Fruit fly (Drosophila melanogaster): Measurements from ENCODE around the gene Spn.
A peak's percentile ranks its signal among the peaks of the same experiment; 100 is the strongest.

The Spn gene

DNA sequence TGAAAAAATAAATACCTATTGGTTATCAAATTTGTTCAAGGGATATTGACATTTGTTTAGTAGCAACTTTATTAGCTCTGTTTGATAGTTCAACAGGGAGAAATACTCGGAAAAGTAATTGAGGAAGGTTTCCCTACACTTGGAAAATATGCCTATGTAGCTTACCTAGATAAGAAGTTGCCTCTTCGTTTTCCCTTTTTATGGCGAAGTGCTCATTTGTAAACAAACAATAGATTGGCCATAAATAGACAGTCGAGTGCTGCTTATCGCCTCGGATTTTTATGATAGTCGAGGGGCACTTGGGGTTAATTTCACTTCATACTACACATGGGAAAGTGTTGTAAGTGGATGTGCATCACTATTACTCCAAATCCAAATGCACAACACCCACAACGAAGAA, 85.6 kb downstream of the Spn start:
- no peak for TF ChIP-seq ERR (GFP tag; optimal IDR thresholded peaks at IDR 0.05)
- TF ChIP-seq CG8388 (GFP tag; optimal IDR thresholded peaks at IDR 0.05): no peak
- TF ChIP-seq NC2β (GFP tag; optimal IDR thresholded peaks at IDR 0.05): no peak
- no peak for TF ChIP-seq CG4854 (GFP tag; optimal IDR thresholded peaks at IDR 0.05)
- no peak for TF ChIP-seq trh (GFP tag; optimal IDR thresholded peaks at IDR 0.05)
- TF ChIP-seq Sry-β (GFP tag; optimal IDR thresholded peaks at IDR 0.05): peak; percentile 68
- TF ChIP-seq tap (tag; optimal IDR thresholded peaks at IDR 0.05): no peak
- TF ChIP-seq CG1602 (GFP tag; optimal IDR thresholded peaks at IDR 0.05): no peak
- TF ChIP-seq CG14710 (tag; optimal IDR thresholded peaks at IDR 0.05): peak; percentile 53
- no peak for TF ChIP-seq Gsc (GFP tag; IDR thresholded peaks at IDR 0.05)
- TF ChIP-seq CG13296 (GFP tag; optimal IDR thresholded peaks at IDR 0.05): no peak
- TF ChIP-seq CG12299 (tag; optimal IDR thresholded peaks at IDR 0.05): no peak
- TF ChIP-seq CG6791 (GFP tag; IDR thresholded peaks at IDR 0.05; ENCODE audit: partially characterized antibody): peak; percentile 42; the same call in 1 of the 3 replicates
- TF ChIP-seq D (optimal IDR thresholded peaks at IDR 0.05): no peak
- peak; percentile 32 for TF ChIP-seq D (GFP tag; optimal IDR thresholded peaks at IDR 0.05)
- no peak for TF ChIP-seq ssp (GFP tag; IDR thresholded peaks at IDR 0.05)
- peak in 1 of 3 experiments; percentile 34 for TF ChIP-seq lola (GFP tag; optimal IDR thresholded peaks at IDR 0.05)
- TF ChIP-seq cad (GFP tag; optimal IDR thresholded peaks at IDR 0.05): no peak
- TF ChIP-seq Six4 (GFP tag; optimal IDR thresholded peaks at IDR 0.05): no peak
- no peak for TF ChIP-seq CG1792 (GFP tag; optimal IDR thresholded peaks at IDR 0.05)
- TF ChIP-seq CG4424 (GFP tag; optimal IDR thresholded peaks at IDR 0.05): peak; percentile 4
- no peak for TF ChIP-seq Rfx (GFP tag; IDR thresholded peaks at IDR 0.05)
- no peak for TF ChIP-seq CG7928 (GFP tag; optimal IDR thresholded peaks at IDR 0.05)
- TF ChIP-seq jumu (GFP tag; optimal IDR thresholded peaks at IDR 0.05): no peak
- TF ChIP-seq Med (GFP tag): peak; percentile 73
- TF ChIP-seq CG11695 (GFP tag; IDR thresholded peaks at IDR 0.05): no peak
- TF ChIP-seq peb (GFP tag; IDR thresholded peaks at IDR 0.05): no peak
- TF ChIP-seq Opbp (GFP tag; IDR thresholded peaks at IDR 0.05; ENCODE audit: partially characterized antibody): no peak
- no peak for TF ChIP-seq tgo (GFP tag; IDR thresholded peaks at IDR 0.05)
- TF ChIP-seq HLH3B (GFP tag; IDR thresholded peaks at IDR 0.05): no peak
- TF ChIP-seq CG16779 (GFP tag; IDR thresholded peaks at IDR 0.05): no peak
- TF ChIP-seq Bteb2 (GFP tag; optimal IDR thresholded peaks at IDR 0.05): no peak
- no peak for TF ChIP-seq CG6689 (GFP tag; IDR thresholded peaks at IDR 0.05)
- TF ChIP-seq Dad (GFP tag; optimal IDR thresholded peaks at IDR 0.05): no peak
- no peak for TF ChIP-seq CG2120 (GFP tag; optimal IDR thresholded peaks at IDR 0.05)
- TF ChIP-seq kni (GFP tag; optimal IDR thresholded peaks at IDR 0.05): peak; percentile 65
- TF ChIP-seq CG8290 (GFP tag; optimal IDR thresholded peaks at IDR 0.05): no peak
- no peak for TF ChIP-seq CG8290 (tag; optimal IDR thresholded peaks at IDR 0.05)
- TF ChIP-seq stwl (tag; optimal IDR thresholded peaks at IDR 0.05): peak; percentile 5
- no peak for TF ChIP-seq slp2 (GFP tag; optimal IDR thresholded peaks at IDR 0.05)
- TF ChIP-seq CG9817 (tag; optimal IDR thresholded peaks at IDR 0.05): no peak
- no peak for TF ChIP-seq Hand (GFP tag; optimal IDR thresholded peaks at IDR 0.05)
- TF ChIP-seq CG3065 (GFP tag; optimal IDR thresholded peaks at IDR 0.05): no peak
- TF ChIP-seq dmrt11E (tag; optimal IDR thresholded peaks at IDR 0.05): peak; percentile 75
- peak in 1 of 2 experiments; percentile 11 for TF ChIP-seq bsh (GFP tag; optimal IDR thresholded peaks at IDR 0.05)
- no peak for TF ChIP-seq gce (GFP tag; IDR thresholded peaks at IDR 0.05)
- TF ChIP-seq ac (GFP tag; optimal IDR thresholded peaks at IDR 0.05): peak; percentile 82
- TF ChIP-seq CoRest (tag; optimal IDR thresholded peaks at IDR 0.05): no peak
- no peak for TF ChIP-seq CG14965 (GFP tag; optimal IDR thresholded peaks at IDR 0.05; ENCODE audit: borderline replicate concordance)
- no peak for TF ChIP-seq CG7372 (GFP tag; IDR thresholded peaks at IDR 0.05)
- TF ChIP-seq slou (GFP tag; optimal IDR thresholded peaks at IDR 0.05): no peak
- no peak for TF ChIP-seq hbn (GFP tag; IDR thresholded peaks at IDR 0.05; ENCODE audit: partially characterized antibody)
- no peak for TF ChIP-seq CG32772 (GFP tag; IDR thresholded peaks at IDR 0.05)
